Fruit fly (Drosophila melanogaster) whole organism, prepupa: ENCODE data around the gene Mipp2.

Source experiments
- CG10631 ChIP-seq: fragments of 200-800 bp; sonication (Bioruptor generic); optimal IDR thresholded peaks from 2 replicates; lab custom pipeline; 2016; ENCODE audit warnings: missing biosample characterization, missing genetic modification characterization
- CG10669 ChIP-seq: fragments of 200-800 bp; sonication (Bioruptor generic); optimal IDR thresholded peaks from 3 replicates; lab custom pipeline; 2018; ENCODE audit warnings: missing biosample characterization, mild to moderate bottlenecking, missing genetic modification characterization, moderate library complexity
- CG11294 ChIP-seq: fragments of 200-800 bp; sonication (Bioruptor generic); IDR thresholded peaks from 2 replicates; pipeline ENCODE4 v1.3.6; 2022; ENCODE audit warnings: missing biosample characterization, missing genetic modification characterization
- CG11762 ChIP-seq: fragments of 200-800 bp; sonication (Bioruptor generic); optimal IDR thresholded peaks from 3 replicates; lab custom pipeline; 2016; ENCODE audit warnings: missing biosample characterization, missing genetic modification characterization; ENCODE audit not compliant: insufficient read depth
- CG15336 ChIP-seq: fragments of 200-800 bp; sonication (Bioruptor generic); IDR thresholded peaks from 2 replicates; pipeline ENCODE4 v1.3.6; 2022; ENCODE audit warnings: missing biosample characterization, missing genetic modification characterization
- CG1621 ChIP-seq: fragments of 200-800 bp; sonication (Bioruptor generic); optimal IDR thresholded peaks from 3 replicates; lab custom pipeline; 2018; ENCODE audit warnings: missing biosample characterization, mild to moderate bottlenecking, missing genetic modification characterization
- CG16779 ChIP-seq: fragments of 200-800 bp; sonication (Bioruptor generic); optimal IDR thresholded peaks from 3 replicates; lab custom pipeline; 2017; ENCODE audit warnings: missing biosample characterization, mild to moderate bottlenecking, missing genetic modification characterization
- CG3032 ChIP-seq: fragments of 200-800 bp; optimal IDR thresholded peaks from 2 replicates; lab custom pipeline; 2019; ENCODE audit warnings: missing biosample characterization, mild to moderate bottlenecking, missing genetic modification characterization, moderate library complexity
- CG31627 ChIP-seq: fragments of 200-800 bp; sonication (Bioruptor generic); optimal IDR thresholded peaks from 3 replicates; lab custom pipeline; 2016; ENCODE audit warnings: missing biosample characterization, missing genetic modification characterization
- CG34406 ChIP-seq: fragments of 200-800 bp; sonication (Bioruptor generic); optimal IDR thresholded peaks from 3 replicates; lab custom pipeline; 2016; ENCODE audit warnings: missing biosample characterization, missing genetic modification characterization
- CG3919 ChIP-seq: fragments of 200-800 bp; sonication (Bioruptor generic); optimal IDR thresholded peaks from 3 replicates; lab custom pipeline; 2016; ENCODE audit warnings: missing biosample characterization, missing genetic modification characterization
- CG4318 ChIP-seq: fragments of 200-800 bp; sonication (Bioruptor generic); optimal IDR thresholded peaks from 3 replicates; lab custom pipeline; 2017; ENCODE audit warnings: missing biosample characterization, mild to moderate bottlenecking, missing genetic modification characterization
- CG6163 ChIP-seq: fragments of 200-800 bp; sonication (Bioruptor generic); IDR thresholded peaks from 3 replicates; pipeline ENCODE4 v1.3.6; 2022; ENCODE audit warnings: missing biosample characterization, missing genetic modification characterization
- CG6276 ChIP-seq: fragments of 200-800 bp; sonication (Bioruptor generic); optimal IDR thresholded peaks from 2 replicates; lab custom pipeline; 2017; ENCODE audit warnings: missing biosample characterization, mild to moderate bottlenecking, missing genetic modification characterization
- CG6792 ChIP-seq: fragments of 200-800 bp; sonication (Bioruptor generic); optimal IDR thresholded peaks from 3 replicates; lab custom pipeline; 2016; ENCODE audit warnings: missing biosample characterization, missing genetic modification characterization
- CG6808 ChIP-seq: fragments of 200-800 bp; sonication (Bioruptor generic); optimal IDR thresholded peaks from 3 replicates; lab custom pipeline; 2017; ENCODE audit warnings: missing biosample characterization, missing genetic modification characterization, mild to moderate bottlenecking, moderate library complexity, missing genetic modification reagents
- CG7368 ChIP-seq: fragments of 200-800 bp; sonication (Bioruptor generic); optimal IDR thresholded peaks from 3 replicates; lab custom pipeline; 2016; ENCODE audit warnings: missing biosample characterization, missing genetic modification characterization
- CG8119 ChIP-seq: fragments of 200-800 bp; sonication (Bioruptor generic); IDR thresholded peaks from 3 replicates; pipeline ENCODE4 v1.3.6; 2022; ENCODE audit warnings: missing biosample characterization, missing genetic modification characterization
- CG8319 ChIP-seq: fragments of 200-800 bp; sonication (Bioruptor generic); optimal IDR thresholded peaks from 3 replicates; lab custom pipeline; 2016; ENCODE audit warnings: missing biosample characterization, missing genetic modification characterization
- CG8632 ChIP-seq: fragments of 200-800 bp; sonication (Bioruptor generic); optimal IDR thresholded peaks from 3 replicates; lab custom pipeline; 2016; ENCODE audit warnings: missing biosample characterization, missing genetic modification characterization
- CG9139 ChIP-seq: fragments of 200-800 bp; sonication (Bioruptor generic); optimal IDR thresholded peaks from 3 replicates; lab custom pipeline; 2017; ENCODE audit warnings: missing biosample characterization, mild to moderate bottlenecking, missing genetic modification characterization
- Eip78C ChIP-seq: fragments of 200-800 bp; sonication (Bioruptor generic); peaks from one replicate; lab custom pipeline; 2016; ENCODE audit warnings: missing biosample characterization, missing genetic modification characterization
- Eip93F ChIP-seq: fragments of 200-800 bp; sonication (Bioruptor generic); optimal IDR thresholded peaks from 2 replicates; lab custom pipeline; 2016; ENCODE audit warnings: missing biosample characterization, mild to moderate bottlenecking, missing genetic modification characterization
- Ets21C ChIP-seq: fragments of 200-800 bp; sonication (Bioruptor generic); optimal IDR thresholded peaks from 3 replicates; lab custom pipeline; 2016; ENCODE audit warnings: missing biosample characterization, missing genetic modification characterization
- Ets96B ChIP-seq: fragments of 200-800 bp; optimal IDR thresholded peaks from 2 replicates; lab custom pipeline; 2019; ENCODE audit warnings: missing biosample characterization, mild to moderate bottlenecking, missing genetic modification characterization, moderate library complexity
- Gug ChIP-seq: fragments of 200-800 bp; sonication (Bioruptor generic); IDR thresholded peaks from 2 replicates; pipeline ENCODE4 v1.3.6; 2022; ENCODE audit warnings: missing biosample characterization, missing genetic modification characterization
- Hr38 ChIP-seq: sonication (Bioruptor generic); optimal IDR thresholded peaks from 2 replicates; lab custom pipeline; 2016; ENCODE audit warnings: missing biosample characterization, missing genetic modification characterization
- Hr39 ChIP-seq: fragments of 200-800 bp; sonication (Bioruptor generic); optimal IDR thresholded peaks from 2 replicates; lab custom pipeline; 2016; ENCODE audit warnings: missing biosample characterization, missing genetic modification characterization
- Hr4 ChIP-seq: fragments of 200-800 bp; sonication (Bioruptor generic); optimal IDR thresholded peaks from 3 replicates; lab custom pipeline; 2016; ENCODE audit warnings: missing biosample characterization, missing genetic modification characterization
- Lpt ChIP-seq: fragments of 200-800 bp; sonication (Bioruptor generic); optimal IDR thresholded peaks from 3 replicates; lab custom pipeline; 2016; ENCODE audit warnings: missing biosample characterization, missing genetic modification characterization
- Met ChIP-seq: fragments of 200-800 bp; sonication (Bioruptor generic); optimal IDR thresholded peaks from 3 replicates; lab custom pipeline; 2016; ENCODE audit warnings: missing biosample characterization, missing genetic modification characterization
- OdsH ChIP-seq: fragments of 200-800 bp; sonication (Bioruptor generic); optimal IDR thresholded peaks from 3 replicates; lab custom pipeline; 2016; ENCODE audit warnings: missing biosample characterization, missing genetic modification characterization
- Smox ChIP-seq: fragments of 200-800 bp; sonication (Bioruptor generic); optimal IDR thresholded peaks from 3 replicates; lab custom pipeline; 2016; ENCODE audit warnings: missing biosample characterization, missing genetic modification characterization
- Sox102F ChIP-seq: fragments of 200-800 bp; sonication (Bioruptor generic); optimal IDR thresholded peaks from 2 replicates; lab custom pipeline; 2016; ENCODE audit warnings: missing biosample characterization, mild to moderate bottlenecking, missing genetic modification characterization
- Sox14 ChIP-seq: fragments of 200-800 bp; sonication (Bioruptor generic); optimal IDR thresholded peaks from 3 replicates; lab custom pipeline; 2016; ENCODE audit warnings: missing biosample characterization, missing genetic modification characterization
- Sox15 ChIP-seq: fragments of 200-800 bp; sonication (Bioruptor generic); optimal IDR thresholded peaks from 3 replicates; lab custom pipeline; 2016; ENCODE audit warnings: missing biosample characterization, missing genetic modification characterization
- acj6 ChIP-seq: fragments of 200-800 bp; sonication (Bioruptor generic); optimal IDR thresholded peaks from 3 replicates; lab custom pipeline; 2016; ENCODE audit warnings: missing biosample characterization, missing genetic modification characterization
- cyc ChIP-seq: fragments of 200-800 bp; sonication (Bioruptor generic); optimal IDR thresholded peaks from 3 replicates; lab custom pipeline; 2016; ENCODE audit warnings: missing biosample characterization, missing genetic modification characterization
- dac ChIP-seq: fragments of 200-800 bp; sonication (Bioruptor generic); optimal IDR thresholded peaks from 2 replicates; lab custom pipeline; 2017; ENCODE audit warnings: missing biosample characterization, mild to moderate bottlenecking, missing genetic modification characterization
- dsx ChIP-seq: fragments of 200-800 bp; optimal IDR thresholded peaks from 3 replicates; lab custom pipeline; 2019; ENCODE audit warnings: missing biosample characterization, mild to moderate bottlenecking, missing genetic modification characterization, moderate library complexity; ENCODE audit not compliant: poor library complexity, severe bottlenecking
- eg ChIP-seq: fragments of 200-800 bp; sonication (Bioruptor generic); IDR thresholded peaks from 3 replicates; pipeline ENCODE4 v1.3.6; 2022; ENCODE audit warnings: missing biosample characterization, missing genetic modification characterization
- esn ChIP-seq: fragments of 200-800 bp; sonication (Bioruptor generic); optimal IDR thresholded peaks from 2 replicates; lab custom pipeline; 2016; ENCODE audit warnings: missing biosample characterization, mild to moderate bottlenecking, missing genetic modification characterization, moderate library complexity
- fd59A ChIP-seq: fragments of 200-800 bp; sonication (Bioruptor generic); optimal IDR thresholded peaks from 2 replicates; lab custom pipeline; 2017; ENCODE audit warnings: missing biosample characterization, mild to moderate bottlenecking, missing genetic modification characterization, missing genetic modification reagents
- fd85E ChIP-seq: fragments of 200-800 bp; sonication (Bioruptor generic); optimal IDR thresholded peaks from 3 replicates; lab custom pipeline; 2016; ENCODE audit warnings: missing biosample characterization, missing genetic modification characterization
- fkh ChIP-seq: fragments of 200-800 bp; sonication (Bioruptor generic); optimal IDR thresholded peaks from 3 replicates; lab custom pipeline; 2017; ENCODE audit warnings: missing biosample characterization, mild to moderate bottlenecking, missing genetic modification characterization, moderate library complexity
- lz ChIP-seq: fragments of 200-800 bp; sonication (Bioruptor generic); optimal IDR thresholded peaks from 3 replicates; lab custom pipeline; 2016; ENCODE audit warnings: missing biosample characterization, missing genetic modification characterization
- pdm3 ChIP-seq: fragments of 200-800 bp; sonication (Bioruptor generic); optimal IDR thresholded peaks from 3 replicates; lab custom pipeline; 2016; ENCODE audit warnings: missing biosample characterization, missing genetic modification characterization
- ss ChIP-seq, 2 experiments: fragments of 200-800 bp; sonication (Bioruptor generic); optimal IDR thresholded peaks; 2 replicates in 1 of 2; 3 replicates in 1 of 2; lab custom pipeline; 2017 to 2018; ENCODE audit warnings: mild to moderate bottlenecking in 2 of 2, missing biosample characterization in 2 of 2, missing genetic modification characterization in 2 of 2, moderate library complexity in 1 of 2
- svp ChIP-seq: fragments of 200-800 bp; sonication (Bioruptor generic); peaks from one replicate; lab custom pipeline; 2016; ENCODE audit warnings: missing biosample characterization, missing genetic modification characterization
- topi ChIP-seq: fragments of 200-800 bp; sonication (Bioruptor generic); optimal IDR thresholded peaks from 3 replicates; lab custom pipeline; 2016; ENCODE audit warnings: missing biosample characterization, missing genetic modification characterization
- vri ChIP-seq: fragments of 200-800 bp; sonication (Bioruptor generic); optimal IDR thresholded peaks from 3 replicates; lab custom pipeline; 2016; ENCODE audit warnings: missing biosample characterization, mild to moderate bottlenecking, missing genetic modification characterization

Mipp2 gene

DNA sequence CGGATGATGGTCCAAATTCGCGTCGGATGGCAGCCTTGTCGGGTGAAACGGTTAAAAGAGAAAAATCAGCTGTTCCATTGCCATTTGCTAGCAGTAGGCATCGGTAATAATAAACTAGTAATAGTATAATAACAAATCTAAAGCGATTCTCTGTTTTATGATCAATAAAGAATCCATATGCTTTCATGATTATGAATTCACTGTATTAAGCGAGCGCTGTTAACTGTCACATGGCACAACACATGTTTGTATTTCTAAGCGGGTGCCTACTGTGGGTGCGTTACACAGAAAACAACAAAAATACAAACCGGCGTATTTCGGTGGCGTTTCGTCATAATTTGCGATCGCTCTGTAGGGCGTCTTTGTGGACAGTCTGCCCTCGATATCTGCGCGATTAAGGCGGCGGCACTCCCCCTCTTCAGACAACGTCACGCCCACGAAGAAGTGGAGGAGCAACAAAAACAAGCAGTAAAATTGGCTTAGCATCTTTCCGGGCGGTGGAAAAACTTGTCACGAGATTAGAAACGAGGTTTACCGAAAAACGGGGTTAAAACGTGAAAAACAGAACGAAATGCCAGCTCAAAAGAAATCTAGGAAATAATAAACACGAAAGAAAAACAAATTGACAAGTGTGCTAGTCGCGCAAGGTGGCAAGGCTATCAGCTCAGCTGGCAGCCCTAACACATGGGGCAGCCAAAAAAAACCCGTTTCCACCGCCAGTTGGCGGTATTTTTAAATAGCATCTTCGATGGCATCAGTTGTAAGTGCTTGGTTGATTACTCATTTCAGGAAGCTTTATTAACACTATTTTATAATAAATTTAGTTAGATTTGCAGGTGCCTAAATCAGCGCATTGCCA lies at the start of gene Mipp2, which contains the start of gene Nep1:
Gene Mipp2, minus strand, starts transcription at position 663 of the 859 bp plus-strand sequence.
Gene Nep1, plus strand, starts transcription at position 397 of the 859 bp plus-strand sequence.
- peak; percentile 67 for TF ChIP-seq CG11294 (GFP tag; lab: Robert Waterston, UW)
- peak; percentile 4 for TF ChIP-seq cyc
- TF ChIP-seq CG15336 (GFP tag; lab: Robert Waterston, UW), result peak; percentile 72
- TF ChIP-seq CG8319, result no peak
- peak in 1 of 2 experiments; percentile 7 for TF ChIP-seq ss (GFP tag; optimal IDR thresholded peaks at IDR 0.05; lab: Kevin White, UChicago)
- no peak for TF ChIP-seq CG6808 (GFP tag; lab: Kevin White, UChicago)
- TF ChIP-seq dsx (GFP tag; lab: Kevin White, UChicago), result peak; percentile 16
- TF ChIP-seq eg, result peak; percentile 80
- TF ChIP-seq Met (GFP tag; lab: Kevin White, UChicago), result peak; percentile 64
- TF ChIP-seq lz (GFP tag; lab: Kevin White, UChicago), result peak; percentile 57
- no peak for TF ChIP-seq fd59A (GFP tag; lab: Kevin White, UChicago)
- peak; percentile 24 for TF ChIP-seq acj6 (GFP tag; lab: Kevin White, UChicago)
- no peak for TF ChIP-seq Eip93F (GFP tag; lab: Kevin White, UChicago)
- TF ChIP-seq CG6792 (GFP tag; lab: Kevin White, UChicago), result no peak
- no peak for TF ChIP-seq CG1621 (tag; lab: Kevin White, UChicago)
- TF ChIP-seq fkh (GFP tag; lab: Kevin White, UChicago), result peak; percentile 20
- TF ChIP-seq OdsH (GFP tag; lab: Kevin White, UChicago), result peak; percentile 54
- TF ChIP-seq CG6276 (GFP tag; lab: Kevin White, UChicago), result peak; percentile 35
- peak; percentile 46; the same call in 1 of the 3 replicates for TF ChIP-seq CG8119 (GFP tag; lab: Robert Waterston, UW)
- TF ChIP-seq CG10669, result peak; percentile 37
- no peak for TF ChIP-seq fd85E (GFP tag; lab: Kevin White, UChicago)
- TF ChIP-seq CG9139, result no peak
- TF ChIP-seq esn (GFP tag; lab: Kevin White, UChicago), result peak; percentile 62
- no peak for TF ChIP-seq CG7368 (GFP tag; lab: Kevin White, UChicago)
- TF ChIP-seq Hr38 (GFP tag; lab: Kevin White, UChicago), result no peak
- peak; percentile 50; the same call in 1 of the 2 replicates for TF ChIP-seq Gug (GFP tag; lab: Robert Waterston, UW)
- peak; percentile 42 for TF ChIP-seq Hr39 (GFP tag; lab: Kevin White, UChicago)
- TF ChIP-seq dac (GFP tag; lab: Kevin White, UChicago), result peak; percentile 47
- TF ChIP-seq CG31627 (GFP tag; lab: Kevin White, UChicago), result peak; percentile 39
- no peak for TF ChIP-seq CG34406 (GFP tag; lab: Kevin White, UChicago)
- peak; percentile 31 for TF ChIP-seq Ets96B (tag; lab: Kevin White, UChicago)
- peak; percentile 71 for TF ChIP-seq Hr4 (GFP tag; lab: Kevin White, UChicago)
- no peak for TF ChIP-seq CG4318 (GFP tag; lab: Kevin White, UChicago)
- no peak for TF ChIP-seq CG8632 (GFP tag; lab: Kevin White, UChicago)
- TF ChIP-seq vri (GFP tag; lab: Kevin White, UChicago), result no peak
- TF ChIP-seq topi, result peak; percentile 59
- peak; percentile 80 for TF ChIP-seq svp (GFP tag; lab: Kevin White, UChicago)
- peak; percentile 23 for TF ChIP-seq CG3032 (tag; lab: Kevin White, UChicago)
- peak; percentile 56 for TF ChIP-seq CG10631 (GFP tag; lab: Kevin White, UChicago)
- peak; percentile 87 for TF ChIP-seq Eip78C (GFP tag; lab: Kevin White, UChicago)
- no peak for TF ChIP-seq CG16779 (tag; lab: Kevin White, UChicago)
- TF ChIP-seq Ets21C, result peak; percentile 11
- peak; percentile 63 for TF ChIP-seq pdm3 (GFP tag; lab: Kevin White, UChicago)
- peak; percentile 54 for TF ChIP-seq CG3919
- TF ChIP-seq Smox (GFP tag; lab: Kevin White, UChicago), result peak; percentile 17
- TF ChIP-seq CG11762, result peak; percentile 23
- TF ChIP-seq Lpt (GFP tag; lab: Kevin White, UChicago), result peak; percentile 42
- peak; percentile 46 for TF ChIP-seq Sox102F (GFP tag; lab: Kevin White, UChicago)
- TF ChIP-seq CG6163 (GFP tag; lab: Robert Waterston, UW), result peak; percentile 76
- peak; percentile 58 for TF ChIP-seq Sox14 (GFP tag; lab: Kevin White, UChicago)
- TF ChIP-seq Sox15 (GFP tag; lab: Kevin White, UChicago), result no peak
